Fruit fly (Drosophila melanogaster) whole organism, embryonic: ENCODE measurements around the gene Rab18.

Experiments used
- CG10274 ChIP-seq: fragments of 200-800 bp; sonication (Bioruptor generic); optimal IDR thresholded peaks from 3 replicates; lab custom pipeline; 2017; ENCODE audit warnings: missing biosample characterization, mild to moderate bottlenecking, missing genetic modification characterization
- CG10321 ChIP-seq: fragments of 200-800 bp; sonication (Bioruptor generic); IDR thresholded peaks from 2 replicates; pipeline ENCODE4 v1.3.6; 2022; ENCODE audit warnings: missing biosample characterization, missing genetic modification characterization
- CG10366 ChIP-seq: fragments of 200-800 bp; sonication (Bioruptor generic); IDR thresholded peaks from 2 replicates; pipeline ENCODE4 v1.3.6; 2022; ENCODE audit warnings: missing biosample characterization, missing genetic modification characterization
- CG10431 ChIP-seq: fragments of 200-800 bp; sonication (Bioruptor generic); optimal IDR thresholded peaks from 3 replicates; lab custom pipeline; 2018; ENCODE audit warnings: missing biosample characterization, mild to moderate bottlenecking, missing genetic modification characterization
- CG12236 ChIP-seq: fragments of 200-800 bp; sonication (Bioruptor generic); optimal IDR thresholded peaks from 2 replicates; lab custom pipeline; 2016; ENCODE audit warnings: missing biosample characterization, missing genetic modification characterization
- CG12299 ChIP-seq: fragments of 200-800 bp; sonication (Bioruptor generic); optimal IDR thresholded peaks from 2 replicates; lab custom pipeline; 2018; ENCODE audit warnings: missing biosample characterization, mild to moderate bottlenecking, missing genetic modification characterization
- CG13123 ChIP-seq: fragments of 200-800 bp; sonication (Bioruptor generic); optimal IDR thresholded peaks from 2 replicates; lab custom pipeline; 2016; ENCODE audit warnings: missing biosample characterization, missing genetic modification characterization
- CG13624 ChIP-seq: fragments of 200-800 bp; sonication (Bioruptor generic); optimal IDR thresholded peaks from 2 replicates; lab custom pipeline; 2016; ENCODE audit warnings: missing biosample characterization, missing genetic modification characterization
- CG1529 ChIP-seq: fragments of 200-800 bp; sonication (Bioruptor generic); optimal IDR thresholded peaks from 3 replicates; lab custom pipeline; 2018; ENCODE audit warnings: missing biosample characterization, missing genetic modification characterization
- CG16813 ChIP-seq: fragments of 200-800 bp; sonication (Bioruptor generic); IDR thresholded peaks from 3 replicates; pipeline ENCODE4 v1.3.6; 2022; ENCODE audit warnings: missing biosample characterization, missing genetic modification characterization; ENCODE audit not compliant: partially characterized antibody
- CG17361 ChIP-seq: fragments of 200-800 bp; sonication (Bioruptor generic); IDR thresholded peaks from 3 replicates; pipeline ENCODE4 v1.3.6; 2022; ENCODE audit warnings: missing biosample characterization, missing genetic modification characterization
- CG17568 ChIP-seq: fragments of 200-800 bp; sonication (Bioruptor generic); optimal IDR thresholded peaks from 2 replicates; lab custom pipeline; 2018; ENCODE audit warnings: missing biosample characterization, mild to moderate bottlenecking, missing genetic modification characterization, moderate library complexity
- CG17912 ChIP-seq: fragments of 200-800 bp; sonication (Bioruptor generic); optimal IDR thresholded peaks from 2 replicates; lab custom pipeline; 2018; ENCODE audit warnings: missing biosample characterization, mild to moderate bottlenecking, missing genetic modification characterization
- CG18599 ChIP-seq: fragments of 200-800 bp; sonication (Bioruptor generic); optimal IDR thresholded peaks from 3 replicates; lab custom pipeline; 2017; ENCODE audit warnings: missing biosample characterization, missing genetic modification characterization, mild to moderate bottlenecking, moderate library complexity, missing genetic modification reagents
- CG43689 ChIP-seq: fragments of 200-800 bp; sonication (Bioruptor generic); IDR thresholded peaks from 2 replicates; pipeline ENCODE4 v1.3.6; 2022; ENCODE audit warnings: missing biosample characterization, missing genetic modification characterization
- CG4424 ChIP-seq: fragments of 200-800 bp; sonication (Bioruptor generic); optimal IDR thresholded peaks from 3 replicates; lab custom pipeline; 2016; ENCODE audit warnings: missing biosample characterization, missing genetic modification characterization
- CG5953 ChIP-seq: fragments of 200-800 bp; sonication (Bioruptor generic); IDR thresholded peaks from 2 replicates; pipeline ENCODE4 v1.3.6; 2022; ENCODE audit warnings: missing biosample characterization, missing genetic modification characterization
- CG6791 ChIP-seq: fragments of 200-800 bp; sonication (Bioruptor generic); IDR thresholded peaks from 3 replicates; pipeline ENCODE4 v1.3.6; 2022; ENCODE audit warnings: missing biosample characterization, missing genetic modification characterization; ENCODE audit not compliant: partially characterized antibody
- CG6813 ChIP-seq: fragments of 200-800 bp; sonication (Bioruptor generic); optimal IDR thresholded peaks from 2 replicates; lab custom pipeline; 2017; ENCODE audit warnings: missing biosample characterization, missing genetic modification characterization, mild to moderate bottlenecking, moderate library complexity, missing genetic modification reagents
- CG7271 ChIP-seq: fragments of 200-800 bp; sonication (Bioruptor generic); optimal IDR thresholded peaks from 2 replicates; lab custom pipeline; 2018; ENCODE audit warnings: missing biosample characterization, mild to moderate bottlenecking, missing genetic modification characterization, moderate library complexity
- CG7839 ChIP-seq: fragments of 200-800 bp; sonication (Bioruptor generic); optimal IDR thresholded peaks from 3 replicates; lab custom pipeline; 2018; ENCODE audit warnings: missing biosample characterization, mild to moderate bottlenecking, missing genetic modification characterization, moderate library complexity
- CG8089 ChIP-seq: fragments of 200-800 bp; sonication (Bioruptor generic); optimal IDR thresholded peaks from 3 replicates; lab custom pipeline; 2016; ENCODE audit warnings: missing biosample characterization, missing genetic modification characterization
- CkIIα-i1 ChIP-seq: fragments of 200-800 bp; sonication (Bioruptor generic); IDR thresholded peaks from 2 replicates; pipeline ENCODE4 v1.3.6; 2022; ENCODE audit warnings: missing biosample characterization, missing genetic modification characterization
- Dip2 ChIP-seq: fragments of 200-800 bp; sonication (Bioruptor generic); IDR thresholded peaks from 2 replicates; pipeline ENCODE4 v1.3.6; 2022; ENCODE audit warnings: missing biosample characterization, missing genetic modification characterization
- E2f2 ChIP-seq: fragments of 200-800 bp; sonication (Bioruptor generic); IDR thresholded peaks from 2 replicates; pipeline ENCODE4 v1.3.6; 2022; ENCODE audit warnings: missing biosample characterization, missing genetic modification characterization
- Gsc ChIP-seq: fragments of 200-800 bp; sonication (Bioruptor generic); IDR thresholded peaks from 2 replicates; pipeline ENCODE4 v1.3.6; 2022; ENCODE audit warnings: missing biosample characterization, missing genetic modification characterization
- HLH4C ChIP-seq: fragments of 200-800 bp; sonication (Bioruptor generic); IDR thresholded peaks from 3 replicates; pipeline ENCODE4 v1.3.6; 2022; ENCODE audit warnings: missing biosample characterization, missing genetic modification characterization; ENCODE audit not compliant: partially characterized antibody
- Hr51 ChIP-seq, 2 experiments: fragments of 200-800 bp; sonication (Bioruptor generic); optimal IDR thresholded peaks; 2 replicates in 1 of 2; 3 replicates in 1 of 2; lab custom pipeline; 2016 to 2018; ENCODE audit warnings: missing biosample characterization in 2 of 2, missing genetic modification characterization in 2 of 2, mild to moderate bottlenecking in 1 of 2, moderate library complexity in 1 of 2
- Oaz ChIP-seq: fragments of 200-800 bp; sonication (Bioruptor generic); IDR thresholded peaks from 2 replicates; pipeline ENCODE4 v1.3.6; 2022; ENCODE audit warnings: missing biosample characterization, missing genetic modification characterization
- PHDP ChIP-seq: fragments of 200-800 bp; sonication (Bioruptor generic); optimal IDR thresholded peaks from 3 replicates; lab custom pipeline; 2018; ENCODE audit warnings: missing biosample characterization, mild to moderate bottlenecking, missing genetic modification characterization, moderate library complexity
- Ravus ChIP-seq: fragments of 200-800 bp; sonication (Bioruptor generic); IDR thresholded peaks from 2 replicates; pipeline ENCODE4 v1.3.6; 2022; ENCODE audit warnings: missing biosample characterization, missing genetic modification characterization
- ab ChIP-seq: fragments of 200-800 bp; sonication (Bioruptor generic); optimal IDR thresholded peaks from 2 replicates; lab custom pipeline; 2016; ENCODE audit warnings: missing biosample characterization, missing genetic modification characterization
- ac ChIP-seq: fragments of 200-800 bp; sonication (Bioruptor generic); optimal IDR thresholded peaks from 3 replicates; lab custom pipeline; 2017; ENCODE audit warnings: missing biosample characterization, mild to moderate bottlenecking, missing genetic modification characterization
- chn ChIP-seq: fragments of 200-800 bp; sonication (Bioruptor generic); optimal IDR thresholded peaks from 2 replicates; lab custom pipeline; 2016; ENCODE audit warnings: missing biosample characterization, missing genetic modification characterization
- gsb-n ChIP-seq: fragments of 200-800 bp; sonication (Bioruptor generic); optimal IDR thresholded peaks from 3 replicates; lab custom pipeline; 2018; ENCODE audit warnings: missing biosample characterization, mild to moderate bottlenecking, missing genetic modification characterization
- ham ChIP-seq: fragments of 200-800 bp; sonication (Bioruptor generic); IDR thresholded peaks from 2 replicates; pipeline ENCODE4 v1.3.6; 2022; ENCODE audit warnings: missing biosample characterization, missing genetic modification characterization
- inv ChIP-seq: fragments of 200-800 bp; sonication (Bioruptor generic); IDR thresholded peaks from 2 replicates; pipeline ENCODE4 v1.3.6; 2022; ENCODE audit warnings: missing biosample characterization, missing genetic modification characterization; ENCODE audit not compliant: partially characterized antibody
- jigr1 ChIP-seq: fragments of 200-800 bp; sonication (Bioruptor generic); IDR thresholded peaks from 3 replicates; pipeline ENCODE4 v1.3.6; 2022; ENCODE audit warnings: missing biosample characterization, missing genetic modification characterization
- klu ChIP-seq: fragments of 200-800 bp; sonication (Bioruptor generic); IDR thresholded peaks from 2 replicates; pipeline ENCODE4 v1.3.6; 2022; ENCODE audit warnings: missing biosample characterization, missing genetic modification characterization
- maf-S ChIP-seq: fragments of 200-800 bp; sonication (Bioruptor generic); optimal IDR thresholded peaks from 2 replicates; lab custom pipeline; 2016; ENCODE audit warnings: missing biosample characterization, missing genetic modification characterization
- oc ChIP-seq: fragments of 200-800 bp; sonication (Bioruptor generic); optimal IDR thresholded peaks from 2 replicates; lab custom pipeline; 2018; ENCODE audit warnings: missing biosample characterization, mild to moderate bottlenecking, missing genetic modification characterization, moderate library complexity
- onecut ChIP-seq: fragments of 200-800 bp; sonication (Bioruptor generic); IDR thresholded peaks from 2 replicates; pipeline ENCODE4 v1.3.6; 2022; ENCODE audit warnings: missing biosample characterization, missing genetic modification characterization
- peb ChIP-seq: fragments of 200-800 bp; sonication (Bioruptor generic); IDR thresholded peaks from 2 replicates; pipeline ENCODE4 v1.3.6; 2022; ENCODE audit warnings: missing biosample characterization, missing genetic modification characterization
- ranshi ChIP-seq: fragments of 200-800 bp; sonication (Bioruptor generic); IDR thresholded peaks from 2 replicates; pipeline ENCODE4 v1.3.6; 2022; ENCODE audit warnings: missing biosample characterization, missing genetic modification characterization
- rib ChIP-seq: fragments of 200-800 bp; sonication (Bioruptor generic); IDR thresholded peaks from 2 replicates; pipeline ENCODE4 v1.3.6; 2022; ENCODE audit warnings: missing biosample characterization, missing genetic modification characterization
- sens ChIP-seq: fragments of 200-800 bp; sonication (Bioruptor generic); peaks from one replicate; lab custom pipeline; 2016; ENCODE audit warnings: missing biosample characterization, missing genetic modification characterization
- tin ChIP-seq: fragments of 200-800 bp; sonication (Bioruptor generic); optimal IDR thresholded peaks from 3 replicates; lab custom pipeline; 2016; ENCODE audit warnings: missing biosample characterization, missing genetic modification characterization
- toy ChIP-seq: fragments of 200-800 bp; sonication (Bioruptor generic); IDR thresholded peaks from 2 replicates; pipeline ENCODE4 v1.3.6; 2022; ENCODE audit warnings: missing biosample characterization, missing genetic modification characterization
- trem ChIP-seq: fragments of 200-800 bp; optimal IDR thresholded peaks from 3 replicates; lab custom pipeline; 2019; ENCODE audit warnings: missing biosample characterization, mild to moderate bottlenecking, missing genetic modification characterization, moderate library complexity
- wor ChIP-seq: fragments of 200-800 bp; sonication (Bioruptor generic); IDR thresholded peaks from 2 replicates; pipeline ENCODE4 v1.3.6; 2022; ENCODE audit warnings: missing biosample characterization, missing genetic modification characterization
- yki ChIP-seq: fragments of >200 bp; optimal IDR thresholded peaks from 3 replicates; lab custom pipeline; 2018

Rab18 gene

DNA sequence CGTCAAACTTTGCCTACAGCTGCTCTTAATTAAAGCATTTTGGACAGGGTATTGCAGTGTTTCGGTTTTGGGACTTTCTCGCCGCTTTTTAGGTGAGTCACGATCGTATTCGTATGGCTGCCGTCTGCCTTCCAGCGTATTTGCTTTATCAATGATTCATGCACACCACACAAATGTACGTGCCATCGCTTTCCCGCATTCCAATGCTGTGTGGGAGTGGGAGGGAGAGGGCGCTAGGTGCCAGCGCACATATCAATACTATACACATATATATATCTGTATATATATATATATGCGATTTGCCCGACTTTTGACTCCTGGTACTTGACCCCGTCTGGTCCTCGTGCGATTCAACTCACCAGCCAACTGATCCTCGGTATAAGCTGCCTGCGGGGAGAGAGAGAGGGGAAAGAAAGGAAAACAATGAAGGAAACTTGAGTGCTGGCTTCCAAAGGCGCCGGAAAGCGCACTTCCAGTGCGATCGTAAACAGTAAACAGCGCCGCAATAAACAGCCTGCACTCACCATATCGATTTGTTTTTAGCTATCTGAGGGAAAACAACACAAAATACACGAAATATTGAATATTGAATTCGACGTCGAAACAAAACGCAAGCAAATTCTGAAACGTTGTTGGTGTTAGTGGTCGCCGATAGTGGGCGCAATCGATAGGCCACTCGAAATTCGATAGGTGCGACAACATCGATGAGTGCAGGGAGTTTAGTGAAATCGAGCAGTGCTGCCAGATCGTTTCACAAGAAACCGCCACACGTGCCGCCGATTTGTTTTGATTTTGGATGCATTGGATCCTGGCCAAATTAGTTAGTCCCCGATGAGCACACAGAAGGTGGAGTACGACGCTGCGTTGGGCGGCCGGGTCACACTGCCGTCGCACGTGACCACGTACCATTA is 49.5 kb downstream of the Rab18 start, which contains the start of the genes Mlc-c and Pop1 (continued):
- TF ChIP-seq sens (GFP tag; lab: Kevin White, UChicago), result no peak
- TF ChIP-seq CG43689 (GFP tag; lab: Robert Waterston, UW), result no peak
- no peak for TF ChIP-seq Gsc (GFP tag; lab: Robert Waterston, UW)
- TF ChIP-seq CG12236, result no peak
- TF ChIP-seq CG6791, result peak; percentile 93
- TF ChIP-seq toy (GFP tag; lab: Robert Waterston, UW), result no peak
- no peak for TF ChIP-seq gsb-n
- peak; percentile 88 for TF ChIP-seq CG16813
- no peak for TF ChIP-seq CG4424 (GFP tag; lab: Kevin White, UChicago)
- TF ChIP-seq PHDP (tag; lab: Kevin White, UChicago), result no peak
- no peak for TF ChIP-seq CG17568 (GFP tag; lab: Kevin White, UChicago)
- TF ChIP-seq CG5953 (GFP tag; lab: Robert Waterston, UW), result no peak
- TF ChIP-seq klu (GFP tag; lab: Robert Waterston, UW), result no peak
- no peak for TF ChIP-seq chn (GFP tag; lab: Kevin White, UChicago)
- no peak for TF ChIP-seq wor
- TF ChIP-seq CG8089 (GFP tag; lab: Kevin White, UChicago), result no peak
- TF ChIP-seq yki, result no peak
- TF ChIP-seq CG12299 (tag; lab: Kevin White, UChicago), result no peak
- TF ChIP-seq CG10431 (GFP tag; lab: Kevin White, UChicago), result no peak
- no peak for TF ChIP-seq rib (GFP tag; lab: Robert Waterston, UW)
- TF ChIP-seq CG13123 (GFP tag; lab: Kevin White, UChicago), result no peak
- no peak for TF ChIP-seq tin (GFP tag; lab: Kevin White, UChicago)
- 0 out of 2 replicates have a peak, but pooled peaks have one; percentile 8 for TF ChIP-seq onecut (GFP tag; lab: Robert Waterston, UW)
- TF ChIP-seq CG18599 (GFP tag; lab: Kevin White, UChicago), result no peak
- no peak for TF ChIP-seq CG10366 (GFP tag; lab: Robert Waterston, UW)
- TF ChIP-seq inv, result peak; percentile 89
- TF ChIP-seq CG6813, result no peak
- no peak for TF ChIP-seq maf-S
- TF ChIP-seq CG17361 (GFP tag; lab: Robert Waterston, UW), result no peak
- TF ChIP-seq CG1529 (GFP tag; lab: Kevin White, UChicago), result no peak
- TF ChIP-seq trem (tag; lab: Kevin White, UChicago), result peak; percentile 50
- no peak for TF ChIP-seq Oaz (GFP tag; lab: Robert Waterston, UW)
- TF ChIP-seq ranshi, result no peak
- TF ChIP-seq ab (GFP tag; lab: Kevin White, UChicago), result no peak
- TF ChIP-seq CG7271 (tag; lab: Kevin White, UChicago), result no peak
- TF ChIP-seq CG10274 (GFP tag; lab: Kevin White, UChicago), result no peak
- TF ChIP-seq oc (tag; lab: Kevin White, UChicago), result no peak
- TF ChIP-seq jigr1 (GFP tag; lab: Robert Waterston, UW), result no peak
- peak; percentile 79 for TF ChIP-seq CG10321
- peak; percentile 88 for TF ChIP-seq E2f2
- TF ChIP-seq Dip2 (GFP tag; lab: Robert Waterston, UW), result no peak
- no peak for TF ChIP-seq peb (GFP tag; lab: Robert Waterston, UW)
- no peak for TF ChIP-seq ac (GFP tag; lab: Kevin White, UChicago)
- no peak for TF ChIP-seq CG17912
- no peak for TF ChIP-seq CG7839
- TF ChIP-seq CG13624 (GFP tag; lab: Kevin White, UChicago), result no peak
- TF ChIP-seq Ravus (GFP tag; lab: Robert Waterston, UW), result no peak
- TF ChIP-seq CkIIα-i1, result no peak
- no peak for TF ChIP-seq Hr51 (GFP tag; optimal IDR thresholded peaks at IDR 0.05; lab: Kevin White, UChicago)
- TF ChIP-seq ham (GFP tag; lab: Robert Waterston, UW), result no peak
- TF ChIP-seq HLH4C, result peak; percentile 85
